Fruit fly (Drosophila melanogaster) S2 (cell line): ENCODE measurements around the gene CG7083.

ENCODE experiments used
- CG8478 ChIP-seq: fragments of >200 bp; optimal IDR thresholded peaks from 2 replicates; lab custom pipeline; 2018
- CTCF ChIP-seq, 2 experiments: fragments of >200 bp; optimal IDR thresholded peaks; 2 replicates each; lab custom pipeline; 2018

Gene CG7083

dm6 chr3L:8360063-8360642 is 19.6 kb downstream of the CG7083 start:
- TF ChIP-seq CG8478 (lab: Kevin White, UChicago) = no peak
- no peak for TF ChIP-seq CTCF (optimal IDR thresholded peaks at IDR 0.05; lab: Kevin White, UChicago)

- TF ChIP-seq CTCF (optimal IDR thresholded peaks at IDR 0.05; lab: Kevin White, UChicago) (no peak), CG8478 (lab: Kevin White, UChicago) (no peak)
These were observed 20.1 kb downstream of the CG7083 start, which contains the start of gene Idh for dm6 chr3L:8360643-8361110. Gene Idh, minus strand, starts transcription at chr3L:8360906.

dm6 chr3L:8363266-8363665 is 22.7 kb downstream of the CG7083 start:
- TF ChIP-seq CG8478 (lab: Kevin White, UChicago) (no peak), CTCF (optimal IDR thresholded peaks at IDR 0.05; lab: Kevin White, UChicago) (no peak)

dm6 chr3L:8368694-8369344 is 28.2 kb downstream of the CG7083 start:
- TF ChIP-seq CG8478 (lab: Kevin White, UChicago) = no peak

- TF ChIP-seq CG8478 (lab: Kevin White, UChicago) (no peak), CTCF (optimal IDR thresholded peaks at IDR 0.05; lab: Kevin White, UChicago) (no peak)
These were observed 28.9 kb downstream of the CG7083 start for dm6 chr3L:8369456-8369855.

- TF ChIP-seq CTCF (optimal IDR thresholded peaks at IDR 0.05; lab: Kevin White, UChicago) (no peak), CG8478 (lab: Kevin White, UChicago) (no peak)
These were observed 30.3 kb downstream of the CG7083 start for dm6 chr3L:8370922-8371321.

dm6 chr3L:8371538-8371937 is 31.0 kb downstream of the CG7083 start:
- TF ChIP-seq CTCF (optimal IDR thresholded peaks at IDR 0.05; lab: Kevin White, UChicago) (no peak), CG8478 (lab: Kevin White, UChicago) (no peak)

- TF ChIP-seq CTCF (optimal IDR thresholded peaks at IDR 0.05; lab: Kevin White, UChicago) = no peak
- TF ChIP-seq CG8478 (lab: Kevin White, UChicago) = no peak
These were observed 31.4 kb downstream of the CG7083 start, which contains the start of gene ImpE1 for dm6 chr3L:8372035-8372434. Gene ImpE1, plus strand, starts transcription at chr3L:8372405.

dm6 chr3L:8374107-8374506 is 33.5 kb downstream of the CG7083 start:
- TF ChIP-seq CG8478 (lab: Kevin White, UChicago) = no peak
- no peak for TF ChIP-seq CTCF (optimal IDR thresholded peaks at IDR 0.05; lab: Kevin White, UChicago)

dm6 chr3L:8379161-8379560 is 38.6 kb downstream of the CG7083 start:
- TF ChIP-seq CTCF (optimal IDR thresholded peaks at IDR 0.05; lab: Kevin White, UChicago) (no peak), CG8478 (lab: Kevin White, UChicago) (no peak)

- TF ChIP-seq CG8478 (lab: Kevin White, UChicago) (no peak), CTCF (optimal IDR thresholded peaks at IDR 0.05; lab: Kevin White, UChicago) (no peak)
These were observed 43.4 kb downstream of the CG7083 start for dm6 chr3L:8383968-8384367.

dm6 chr3L:8385055-8385454 is 44.5 kb downstream of the CG7083 start:
- TF ChIP-seq CG8478 (lab: Kevin White, UChicago) (no peak), CTCF (optimal IDR thresholded peaks at IDR 0.05; lab: Kevin White, UChicago) (no peak)

- no peak for TF ChIP-seq CTCF (optimal IDR thresholded peaks at IDR 0.05; lab: Kevin White, UChicago)
- no peak for TF ChIP-seq CG8478 (lab: Kevin White, UChicago)
These were observed 50.7 kb downstream of the CG7083 start, which contains the start of gene Jon66Ci for dm6 chr3L:8391240-8391639. Gene Jon66Ci, plus strand, starts transcription at chr3L:8391540.
